Worm (Caenorhabditis elegans) whole organism, early embryonic: ENCODE results near the gene B0280.17.

Experiments used
- B0310.2 ChIP-seq: sonication (generic microtip); optimal IDR thresholded peaks from 2 replicates; lab custom pipeline; 2016; ENCODE audit warnings: mild to moderate bottlenecking, missing genetic modification characterization, missing compliant biosample characterization
- F13C5.2 ChIP-seq: sonication (generic microtip); optimal IDR thresholded peaks from 2 replicates; lab custom pipeline; 2017; ENCODE audit warnings: mild to moderate bottlenecking, missing genetic modification characterization, inconsistent platforms, missing compliant biosample characterization
- aly-1 ChIP-seq: sonication (generic microtip); optimal IDR thresholded peaks from 2 replicates; lab custom pipeline; 2016; ENCODE audit warnings: missing genetic modification characterization, missing compliant biosample characterization
- ama-1 ChIP-seq: fragments of 150-350 bp; optimal IDR thresholded peaks from 2 replicates; lab custom pipeline; 2014
- ceh-13 ChIP-seq: fragments of 200-800 bp; sonication (Bioruptor generic); optimal IDR thresholded peaks from 2 replicates; lab custom pipeline; 2018; ENCODE audit warnings: mild to moderate bottlenecking, missing genetic modification characterization, missing compliant biosample characterization
- ceh-36 ChIP-seq: sonication (generic microtip); optimal IDR thresholded peaks from 2 replicates; lab custom pipeline; 2016; ENCODE audit warnings: missing genetic modification characterization, inconsistent platforms, missing compliant biosample characterization
- ets-7 ChIP-seq: sonication (generic microtip); optimal IDR thresholded peaks from 2 replicates; lab custom pipeline; 2016; ENCODE audit warnings: missing genotype, missing genetic modification characterization, missing compliant biosample characterization
- flt-1 ChIP-seq: fragments of 200-800 bp; sonication (Bioruptor generic); IDR thresholded peaks from 2 replicates; pipeline ENCODE4 v1.3.6; 2022; ENCODE audit warnings: missing genetic modification characterization, missing compliant biosample characterization
- hmbx-1 ChIP-seq: sonication (generic microtip); optimal IDR thresholded peaks from 2 replicates; lab custom pipeline; 2016; ENCODE audit warnings: mild to moderate bottlenecking, missing genetic modification characterization, missing compliant biosample characterization
- hmg-4 ChIP-seq: fragments of 200-800 bp; sonication (Bioruptor generic); optimal IDR thresholded peaks from 2 replicates; lab custom pipeline; 2018; ENCODE audit warnings: mild to moderate bottlenecking, missing genetic modification characterization, missing compliant biosample characterization
- hnd-1 ChIP-seq: sonication (generic microtip); optimal IDR thresholded peaks from 2 replicates; lab custom pipeline; 2016; ENCODE audit warnings: missing genetic modification characterization, missing compliant biosample characterization
- pes-1 ChIP-seq: fragments of 200-800 bp; sonication (Bioruptor generic); IDR thresholded peaks from 2 replicates; pipeline ENCODE4 v1.3.6; 2022; ENCODE audit warnings: missing genetic modification reagents, missing genetic modification characterization, missing compliant biosample characterization
- scrt-1 ChIP-seq: fragments of 200-800 bp; sonication (Bioruptor generic); IDR thresholded peaks from 2 replicates; pipeline ENCODE4 v1.3.6; 2022; ENCODE audit warnings: missing genetic modification characterization, missing compliant biosample characterization
- sea-1 ChIP-seq: fragments of 200-800 bp; sonication (Bioruptor generic); conservative IDR thresholded peaks from 2 replicates; pipeline ENCODE4 v1.3.6; 2022; ENCODE audit warnings: missing genetic modification characterization, missing compliant biosample characterization
- tbx-11 ChIP-seq: fragments of 200-800 bp; sonication (Bioruptor generic); IDR thresholded peaks from 2 replicates; pipeline ENCODE4 v1.3.6; 2022; ENCODE audit warnings: missing genetic modification characterization, missing compliant biosample characterization
- tbx-37 ChIP-seq: fragments of 200-800 bp; sonication (Bioruptor generic); conservative IDR thresholded peaks from 2 replicates; pipeline ENCODE4 v1.3.6; 2022; ENCODE audit warnings: missing genetic modification reagents, missing genetic modification characterization, missing compliant biosample characterization
- tra-4 ChIP-seq: sonication (generic microtip); optimal IDR thresholded peaks from 2 replicates; lab custom pipeline; 2017; ENCODE audit warnings: missing genetic modification characterization, missing compliant biosample characterization

B0280.17 gene

DNA sequence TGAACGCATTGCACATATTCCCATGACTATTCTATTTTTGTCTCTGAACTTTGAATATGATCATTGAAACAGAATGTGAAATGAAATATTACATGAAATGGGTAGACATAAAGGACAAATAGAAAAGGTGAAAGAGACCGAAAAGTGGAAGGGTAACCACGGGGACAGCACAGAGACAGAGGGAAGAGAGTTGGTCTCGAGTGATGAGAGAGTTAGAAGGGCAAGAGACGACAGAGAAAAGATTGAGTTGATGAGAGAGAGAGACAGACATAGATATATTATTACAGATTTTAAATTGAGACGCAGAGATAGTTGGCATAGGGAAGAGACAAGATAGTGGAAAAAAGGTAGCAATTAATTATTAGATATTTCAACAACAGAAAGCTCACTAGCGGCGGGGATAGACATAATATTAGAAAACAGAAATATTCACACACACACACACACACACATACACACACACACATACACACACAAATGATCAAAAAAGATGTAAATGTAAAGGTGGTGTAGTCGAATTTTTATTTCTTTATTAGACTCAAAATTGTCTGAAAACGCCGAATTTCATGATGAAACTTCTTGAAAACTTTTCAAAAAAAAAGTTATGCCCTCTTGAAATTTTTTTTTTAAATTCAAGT, 19.2 kb downstream of the B0280.17 start:
- TF ChIP-seq tra-4, result no peak

DNA sequence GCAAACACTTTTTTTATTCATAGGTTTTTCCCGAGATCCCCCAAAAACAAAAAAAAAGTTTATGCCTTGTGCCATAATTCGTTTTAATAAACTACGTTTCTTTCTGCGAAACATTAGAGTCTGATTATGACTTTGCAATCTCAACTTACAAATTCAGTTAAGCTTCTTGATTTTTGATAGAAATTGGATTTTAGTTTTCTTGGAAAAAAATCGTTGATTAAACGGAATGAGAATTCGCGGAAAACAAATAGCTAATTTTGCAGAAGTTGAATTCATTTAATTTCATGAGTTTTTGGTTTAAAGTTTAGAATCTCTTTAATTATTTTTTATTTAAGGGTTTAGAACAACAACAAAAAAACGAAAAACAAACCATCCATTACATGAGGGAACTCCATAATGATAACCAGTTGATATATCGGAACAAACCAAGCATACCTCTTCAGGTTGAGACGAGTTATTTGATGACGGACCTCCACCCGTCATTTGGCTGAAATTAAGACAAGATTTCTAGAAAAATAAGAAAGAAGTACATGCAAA, 20.9 kb downstream of the B0280.17 start, which contains the start of gene nhr-10:
Gene nhr-10, minus strand, starts transcription at position 487 of the 537 bp plus-strand sequence.
- TF ChIP-seq tra-4 (no peak), ceh-36 (tag; lab: Kevin White, UChicago) (no peak), hmg-4 (GFP tag; lab: Kevin White, UChicago) (no peak), ets-7 (tag; lab: Kevin White, UChicago) (no peak), hmbx-1 (tag; lab: Kevin White, UChicago) (no peak), F13C5.2 (tag; lab: Kevin White, UChicago) (no peak), ama-1 (lab: Kevin White, UChicago) (no peak), flt-1 (GFP tag; lab: Robert Waterston, UW) (no peak), sea-1 (no peak), tbx-11 (GFP tag; lab: Robert Waterston, UW) (no peak), tbx-37 (GFP tag; lab: Robert Waterston, UW) (no peak)

ce11 chrIII:7112285-7112684, 23.6 kb downstream of the B0280.17 start:
- no peak for TF ChIP-seq sea-1
- no peak for TF ChIP-seq B0310.2
- no peak for TF ChIP-seq ceh-36 (tag; lab: Kevin White, UChicago)
- TF ChIP-seq pes-1 (GFP tag; lab: Robert Waterston, UW), result no peak
- no peak for TF ChIP-seq ceh-13
- TF ChIP-seq hmbx-1 (tag; lab: Kevin White, UChicago), result no peak
- TF ChIP-seq tbx-37 (GFP tag; lab: Robert Waterston, UW), result no peak
- no peak for TF ChIP-seq tbx-11 (GFP tag; lab: Robert Waterston, UW)
- no peak for TF ChIP-seq aly-1 (tag; lab: Kevin White, UChicago)
- TF ChIP-seq scrt-1 (GFP tag; lab: Robert Waterston, UW), result no peak
- no peak for TF ChIP-seq tra-4
- TF ChIP-seq F13C5.2 (tag; lab: Kevin White, UChicago), result no peak
- no peak for TF ChIP-seq hnd-1 (tag; lab: Kevin White, UChicago)
- no peak for TF ChIP-seq flt-1 (GFP tag; lab: Robert Waterston, UW)
- no peak for TF ChIP-seq ets-7 (tag; lab: Kevin White, UChicago)

- TF ChIP-seq ceh-36 (tag; lab: Kevin White, UChicago) (no peak), ama-1 (lab: Kevin White, UChicago) (no peak)
Observed at ce11 chrIII:7111793-7112192, 24.1 kb downstream of the B0280.17 start, which contains the start of gene B0280.7. Gene B0280.7 (minus strand): TSS chrIII:7111893.

DNA sequence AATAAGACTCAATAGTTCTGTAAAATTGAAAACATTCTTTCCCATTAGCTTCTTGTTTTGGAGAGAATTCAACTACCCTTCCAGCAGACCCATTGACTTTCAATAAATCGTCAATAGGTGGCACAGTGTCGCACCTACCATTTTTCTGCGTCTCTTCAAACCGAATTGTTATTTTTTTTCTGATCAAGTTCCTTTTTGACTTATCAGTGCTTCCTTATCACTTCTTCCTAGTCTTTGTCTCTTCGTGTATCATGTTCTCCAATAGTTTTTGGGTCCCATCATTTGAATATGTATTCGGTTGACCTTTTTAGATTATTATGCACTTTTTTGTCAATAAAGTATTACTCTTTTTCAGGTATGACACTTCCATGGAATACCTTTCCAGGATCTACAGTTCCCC, 27.9 kb downstream of the B0280.17 start, which contains the start of gene odd-1:
Gene odd-1, plus strand, starts transcription at position 349 of the 400 bp plus-strand sequence.
- no peak for TF ChIP-seq B0310.2
- no peak for TF ChIP-seq ceh-13
- no peak for TF ChIP-seq hmbx-1 (tag; lab: Kevin White, UChicago)
- no peak for TF ChIP-seq ets-7 (tag; lab: Kevin White, UChicago)
- no peak for TF ChIP-seq scrt-1 (GFP tag; lab: Robert Waterston, UW)
- no peak for TF ChIP-seq hnd-1 (tag; lab: Kevin White, UChicago)
- TF ChIP-seq tbx-37 (GFP tag; lab: Robert Waterston, UW), result no peak
- TF ChIP-seq tbx-11 (GFP tag; lab: Robert Waterston, UW), result no peak
- TF ChIP-seq tra-4, result no peak
- no peak for TF ChIP-seq ceh-36 (tag; lab: Kevin White, UChicago)
- no peak for TF ChIP-seq sea-1

DNA sequence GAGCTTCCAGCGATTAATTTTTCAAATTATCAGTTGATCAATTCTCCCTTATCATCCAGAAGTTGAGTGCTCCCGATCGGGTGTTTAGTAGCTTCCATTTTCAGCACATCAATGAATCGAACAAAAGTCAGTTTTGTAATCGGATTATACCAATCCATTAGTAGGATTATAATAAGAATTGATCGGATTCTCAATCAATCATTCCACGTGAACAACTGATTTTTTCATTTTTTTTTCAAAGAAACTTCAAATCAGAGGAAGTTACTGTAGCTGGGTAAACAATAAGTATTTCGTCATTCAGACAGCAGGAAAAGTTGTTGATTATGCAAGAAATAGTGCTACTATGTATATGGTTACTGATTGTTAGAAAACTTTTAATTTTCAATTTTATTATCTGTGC, 29.1 kb downstream of the B0280.17 start:
- no peak for TF ChIP-seq ama-1 (lab: Kevin White, UChicago)
- TF ChIP-seq ceh-13, result no peak
- no peak for TF ChIP-seq tbx-37 (GFP tag; lab: Robert Waterston, UW)
- no peak for TF ChIP-seq flt-1 (GFP tag; lab: Robert Waterston, UW)
- no peak for TF ChIP-seq ceh-36 (tag; lab: Kevin White, UChicago)
- TF ChIP-seq hmbx-1 (tag; lab: Kevin White, UChicago), result no peak
- no peak for TF ChIP-seq pes-1 (GFP tag; lab: Robert Waterston, UW)
- no peak for TF ChIP-seq hmg-4 (GFP tag; lab: Kevin White, UChicago)
- TF ChIP-seq scrt-1 (GFP tag; lab: Robert Waterston, UW), result no peak
- TF ChIP-seq B0310.2, result no peak
- no peak for TF ChIP-seq ets-7 (tag; lab: Kevin White, UChicago)
- TF ChIP-seq aly-1 (tag; lab: Kevin White, UChicago), result no peak
- no peak for TF ChIP-seq sea-1
- TF ChIP-seq hnd-1 (tag; lab: Kevin White, UChicago), result no peak

ce11 chrIII:7103940-7104440, 31.9 kb downstream of the B0280.17 start, which contains the start of gene cpg-2:
Gene cpg-2 (minus strand): TSS chrIII:7103990.
- no peak for TF ChIP-seq F13C5.2 (tag; lab: Kevin White, UChicago)
- TF ChIP-seq scrt-1 (GFP tag; lab: Robert Waterston, UW), result no peak
- TF ChIP-seq ets-7 (tag; lab: Kevin White, UChicago), result no peak
- TF ChIP-seq B0310.2, result no peak
- TF ChIP-seq hmbx-1 (tag; lab: Kevin White, UChicago), result no peak
- no peak for TF ChIP-seq aly-1 (tag; lab: Kevin White, UChicago)
- no peak for TF ChIP-seq flt-1 (GFP tag; lab: Robert Waterston, UW)
- TF ChIP-seq tbx-11 (GFP tag; lab: Robert Waterston, UW), result no peak
- no peak for TF ChIP-seq ama-1 (lab: Kevin White, UChicago)
- no peak for TF ChIP-seq ceh-36 (tag; lab: Kevin White, UChicago)
- no peak for TF ChIP-seq hmg-4 (GFP tag; lab: Kevin White, UChicago)
